Fruit fly (Drosophila melanogaster): ENCODE measurements around the gene betaNACtes1.

DNA sequence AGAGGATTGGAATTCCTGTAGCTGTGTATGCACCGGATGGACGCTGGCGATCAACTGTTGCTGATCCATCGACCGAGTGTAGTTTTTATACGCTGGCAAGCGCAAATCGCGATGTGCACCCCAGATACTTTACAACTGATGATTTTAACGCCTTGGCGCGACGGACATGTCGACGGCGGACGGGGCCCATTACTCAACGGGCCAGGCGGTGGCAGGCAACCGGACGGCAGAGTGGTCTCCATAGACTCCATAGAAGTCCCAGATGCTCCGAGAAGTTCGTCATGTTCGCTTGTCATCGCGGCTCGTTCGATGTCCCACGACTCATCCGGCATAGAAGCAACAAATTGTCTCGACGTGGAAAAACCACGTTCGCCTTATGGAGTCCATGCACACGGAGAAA, 19.5 kb upstream of the betaNACtes1 start, which contains the start of gene CG13403:
- TF ChIP-seq CG34367 (tag; optimal IDR thresholded peaks at IDR 0.05) (no peak), gl (tag; optimal IDR thresholded peaks at IDR 0.05) (no peak), CG14655 (GFP tag; optimal IDR thresholded peaks at IDR 0.05) (no peak), CG12605 (GFP tag; IDR thresholded peaks at IDR 0.05) (no peak)
